Fruit fly (Drosophila melanogaster) whole organism, larva: ENCODE data around the gene CG31793.

Experiments
- noc ChIP-seq: fragments of 200-800 bp; sonication (Bioruptor generic); optimal IDR thresholded peaks from 3 replicates; lab custom pipeline; 2019; ENCODE audit warnings: missing biosample characterization, mild to moderate bottlenecking, missing genetic modification characterization, moderate library complexity

Gene CG31793

DNA sequence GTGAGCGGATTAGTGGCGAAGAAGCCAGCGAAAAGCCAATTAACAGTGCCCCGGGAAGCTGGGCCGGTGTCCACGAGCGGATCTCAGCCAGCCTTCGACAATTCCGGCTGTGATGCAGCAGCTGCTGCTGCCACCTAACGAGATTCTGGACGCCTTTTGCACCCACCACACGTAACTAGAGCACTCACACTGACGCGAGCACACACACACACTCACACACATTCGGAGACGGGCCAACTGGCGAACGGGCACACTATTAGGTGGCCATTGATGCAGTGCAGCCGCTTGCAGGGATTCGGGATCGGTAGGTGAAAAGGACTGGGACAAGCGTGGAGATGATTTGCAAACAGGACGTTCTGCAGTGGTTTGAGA, 51.3 kb downstream of the CG31793 start:
- TF ChIP-seq noc = no peak

DNA sequence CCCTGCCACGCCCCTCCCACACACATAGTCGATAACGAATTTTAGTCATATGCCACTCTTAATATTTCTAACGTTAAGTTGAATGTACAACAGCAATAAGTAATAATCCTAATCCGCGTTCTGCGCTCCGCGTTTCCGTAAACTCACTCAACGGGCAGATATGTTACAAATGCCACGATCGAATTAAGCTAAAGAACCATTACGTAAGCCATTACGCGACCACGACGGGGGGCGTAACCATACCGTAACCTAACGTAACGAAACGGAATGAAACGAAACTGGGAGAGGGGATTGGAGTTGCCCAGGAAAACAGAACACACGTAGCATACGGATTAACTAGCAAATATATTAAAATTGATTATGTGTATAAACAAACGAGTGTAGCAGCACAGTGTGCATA, 54.6 kb downstream of the CG31793 start:
- TF ChIP-seq noc = no peak
